Worm (Caenorhabditis elegans) whole organism, L4/young adult: ENCODE results near the gene ule-3.

ENCODE experiments used
- W03F9.2 ChIP-seq: fragments of 150-350 bp; optimal IDR thresholded peaks from 2 replicates; lab custom pipeline; 2014; ENCODE audit warnings: missing biosample characterization, missing genetic modification characterization
- dao-5 ChIP-seq: sonication (generic microtip); optimal IDR thresholded peaks from 2 replicates; lab custom pipeline; 2016; ENCODE audit warnings: missing genotype, missing genetic modification characterization, moderate library complexity, missing compliant biosample characterization
- him-1 ChIP-seq: sonication (generic microtip); optimal IDR thresholded peaks from 2 replicates; lab custom pipeline; 2016; ENCODE audit warnings: missing genotype, missing genetic modification reagents, missing genetic modification characterization, missing compliant biosample characterization

- TF ChIP-seq dao-5 (no peak), him-1 (tag; lab: Kevin White, UChicago) (no peak), W03F9.2 (no peak)
These were observed 29.5 kb upstream of the ule-3 start, which contains the start of gene ocr-1 for ce11 chrV:10764066-10764465.
